Fruit fly (Drosophila melanogaster) S2 (cell line): ENCODE data around the gene CG1703.

ENCODE experiments used
- CG8478 ChIP-seq: fragments of >200 bp; optimal IDR thresholded peaks from 2 replicates; lab custom pipeline; 2018
- CTCF ChIP-seq, 2 experiments: fragments of >200 bp; optimal IDR thresholded peaks; 2 replicates each; lab custom pipeline; 2018

DNA sequence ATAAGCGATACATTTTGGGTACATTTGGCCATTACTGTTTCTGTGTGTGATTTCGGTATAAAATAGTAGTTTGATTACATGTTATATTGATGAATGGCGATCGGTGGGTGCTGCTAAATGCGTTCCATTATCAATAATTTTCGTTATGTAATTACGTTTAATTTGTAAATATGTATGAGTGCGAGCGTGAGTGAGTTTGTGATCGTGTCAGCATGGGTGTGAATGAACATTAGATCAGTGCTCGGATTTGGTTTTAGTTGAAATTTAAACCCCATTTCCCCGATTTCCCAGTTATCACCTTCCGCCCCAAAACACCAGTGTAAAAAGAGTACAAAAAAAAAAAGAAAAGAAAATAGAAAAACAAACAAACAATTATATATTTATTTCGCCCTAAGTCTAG lies 7.9 kb downstream of the CG1703 start:
- TF ChIP-seq CG8478 (lab: Kevin White, UChicago) (no peak), CTCF (optimal IDR thresholded peaks at IDR 0.05; lab: Kevin White, UChicago) (no peak)
